Worm (Caenorhabditis elegans): Measurements from ENCODE around the gene idpp-4.
A peak's percentile ranks its signal among the peaks of the same experiment; 100 is the strongest.

Gene idpp-4

DNA sequence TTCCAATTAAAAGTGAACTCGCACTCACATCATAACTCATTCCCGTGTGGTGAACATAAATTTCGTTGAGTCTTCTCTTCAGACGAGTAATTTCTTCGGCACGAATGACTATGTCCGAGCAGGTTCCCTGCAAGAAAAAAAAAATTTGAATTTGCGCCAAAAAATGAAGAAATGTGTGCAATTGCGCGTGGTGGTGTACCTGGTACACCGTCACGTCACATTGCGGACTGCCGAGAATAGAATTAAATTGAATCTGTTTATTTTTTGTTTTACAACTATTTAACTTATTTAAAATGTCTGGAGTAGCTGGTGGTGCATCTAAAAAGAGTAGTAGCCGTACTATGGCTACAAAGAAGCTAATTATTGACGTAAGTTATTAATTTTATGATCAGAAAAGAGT lies 20.3 kb upstream of the idpp-4 start, which contains the start of gene mdt-22 (continued):
- TF ChIP-seq elt-3 (tag; optimal IDR thresholded peaks at IDR 0.05) (no peak), crh-2 (tag; optimal IDR thresholded peaks at IDR 0.05) (peak; percentile 74), ztf-4 (tag; optimal IDR thresholded peaks at IDR 0.05) (no peak), ceh-82 (tag; optimal IDR thresholded peaks at IDR 0.05) (no peak), dmd-4 (tag; optimal IDR thresholded peaks at IDR 0.05) (no peak), nhr-25 (tag; optimal IDR thresholded peaks at IDR 0.05) (peak; percentile 27), lin-13 (GFP tag; optimal IDR thresholded peaks at IDR 0.05) (peak; percentile 77), nhr-11 (tag; optimal IDR thresholded peaks at IDR 0.05) (no peak), nhr-12 (tag; optimal IDR thresholded peaks at IDR 0.05) (no peak), nhr-129 (tag; optimal IDR thresholded peaks at IDR 0.05) (peak; percentile 82), sma-3 (GFP tag; optimal IDR thresholded peaks at IDR 0.05) (peak; percentile 62)

DNA sequence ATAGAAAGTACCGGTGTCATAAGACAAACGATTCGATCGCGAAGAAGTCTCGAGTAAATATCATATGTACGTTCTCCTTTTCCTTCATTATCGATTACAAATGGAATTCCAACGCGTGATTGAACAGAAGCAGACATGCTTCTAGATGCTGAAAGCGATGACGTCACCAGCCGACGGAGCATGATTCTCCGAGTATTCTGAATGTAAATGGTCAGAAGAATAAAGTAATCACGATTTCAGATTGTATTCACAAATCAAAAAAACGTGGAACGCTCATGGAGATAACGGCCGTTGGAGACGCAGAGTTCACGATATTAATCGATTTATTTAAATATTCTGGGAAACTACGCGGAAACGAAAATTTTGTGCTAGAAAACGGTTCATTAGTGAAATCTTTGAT lies 18.6 kb upstream of the idpp-4 start, which contains the start of gene clpp-1:
clpp-1 (minus strand) TSS at position 197 of the 400 bp plus-strand sequence.
- TF ChIP-seq mab-5 (tag; optimal IDR thresholded peaks at IDR 0.05), result no peak
- no peak for TF ChIP-seq snpc-4 (tag; optimal IDR thresholded peaks at IDR 0.05)
- TF ChIP-seq gmeb-1 (tag; optimal IDR thresholded peaks at IDR 0.05), result peak; percentile 43
- no peak for TF ChIP-seq ceh-82 (tag; optimal IDR thresholded peaks at IDR 0.05)
- TF ChIP-seq ceh-16 (tag; optimal IDR thresholded peaks at IDR 0.05), result no peak
- TF ChIP-seq egl-27 (tag; optimal IDR thresholded peaks at IDR 0.05), result no peak
- TF ChIP-seq elt-3 (tag; optimal IDR thresholded peaks at IDR 0.05), result no peak
- TF ChIP-seq blmp-1 (tag; optimal IDR thresholded peaks at IDR 0.05; ENCODE audit: insufficient read depth), result no peak
- no peak for TF ChIP-seq peb-1 (tag; optimal IDR thresholded peaks at IDR 0.05)
- no peak for TF ChIP-seq nhr-12 (tag; optimal IDR thresholded peaks at IDR 0.05)
- peak; percentile 5 for TF ChIP-seq crh-2 (tag; optimal IDR thresholded peaks at IDR 0.05)
- TF ChIP-seq ZK546.5 (tag; optimal IDR thresholded peaks at IDR 0.05), result no peak
- no peak for TF ChIP-seq R02D3.7 (tag; optimal IDR thresholded peaks at IDR 0.05)
- TF ChIP-seq sem-4 (tag; optimal IDR thresholded peaks at IDR 0.05), result no peak
- TF ChIP-seq sma-9 (GFP tag; optimal IDR thresholded peaks at IDR 0.05), result peak; percentile 23
- TF ChIP-seq sma-9 (tag; optimal IDR thresholded peaks at IDR 0.05), result no peak
- no peak for TF ChIP-seq lin-39 (tag; optimal IDR thresholded peaks at IDR 0.05)
- no peak for TF ChIP-seq unc-55 (GFP tag; optimal IDR thresholded peaks at IDR 0.05)
- TF ChIP-seq nhr-6 (tag; optimal IDR thresholded peaks at IDR 0.05), result no peak
- no peak for TF ChIP-seq elt-1 (tag; optimal IDR thresholded peaks at IDR 0.05)
- TF ChIP-seq C34F6.9 (tag; optimal IDR thresholded peaks at IDR 0.05), result no peak
- TF ChIP-seq nhr-25 (tag; optimal IDR thresholded peaks at IDR 0.05), result no peak
- no peak for TF ChIP-seq nhr-10 (tag; optimal IDR thresholded peaks at IDR 0.05)
- peak in 1 of 2 experiments; percentile 29 for TF ChIP-seq lsy-2 (tag; optimal IDR thresholded peaks at IDR 0.05)
- no peak for TF ChIP-seq lin-11 (tag; optimal IDR thresholded peaks at IDR 0.05)
- no peak for TF ChIP-seq nhr-23 (tag; optimal IDR thresholded peaks at IDR 0.05)
- peak; percentile 58 for TF ChIP-seq ama-1 (optimal IDR thresholded peaks at IDR 0.05)
- no peak for TF ChIP-seq sma-3 (GFP tag; optimal IDR thresholded peaks at IDR 0.05)
- TF ChIP-seq nhr-129 (tag; optimal IDR thresholded peaks at IDR 0.05), result peak; percentile 36

DNA sequence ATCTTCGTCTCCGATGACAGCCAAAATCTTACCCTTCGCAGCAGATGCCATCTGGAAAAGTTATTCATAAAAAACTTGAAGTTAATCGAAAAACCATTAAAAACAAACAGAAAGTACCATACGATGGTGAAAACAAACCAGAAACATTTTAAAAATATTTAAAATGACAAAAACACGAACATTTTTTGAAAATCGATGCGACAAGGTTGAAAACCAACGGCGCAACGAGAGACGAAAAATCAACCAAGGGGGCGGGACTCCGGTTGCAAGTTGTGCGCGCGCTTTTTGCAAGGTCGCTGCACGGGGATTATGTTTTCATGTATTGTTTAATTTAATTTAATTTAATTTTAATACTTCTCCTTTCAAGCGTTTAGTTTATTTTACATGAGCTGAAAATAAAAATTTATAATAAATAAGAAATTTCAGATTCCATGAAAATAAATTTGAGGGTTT lies 17.6 kb upstream of the idpp-4 start, which contains the start of gene vha-9:
vha-9 (minus strand) TSS at position 51 of the 453 bp plus-strand sequence.
- TF ChIP-seq blmp-1 (tag; optimal IDR thresholded peaks at IDR 0.05; ENCODE audit: insufficient read depth), result peak; percentile 38
- no peak for TF ChIP-seq nhr-25 (tag; optimal IDR thresholded peaks at IDR 0.05)
- TF ChIP-seq unc-39 (tag; optimal IDR thresholded peaks at IDR 0.05), result no peak
- TF ChIP-seq nhr-21 (tag; optimal IDR thresholded peaks at IDR 0.05), result peak; percentile 36
- TF ChIP-seq egl-27 (tag; optimal IDR thresholded peaks at IDR 0.05), result no peak
- no peak for TF ChIP-seq nhr-23 (tag; optimal IDR thresholded peaks at IDR 0.05)
- TF ChIP-seq R02D3.7 (tag; optimal IDR thresholded peaks at IDR 0.05), result no peak
- peak; percentile 39 for TF ChIP-seq snpc-4 (tag; optimal IDR thresholded peaks at IDR 0.05)
- no peak for TF ChIP-seq elt-3 (tag; optimal IDR thresholded peaks at IDR 0.05)
- TF ChIP-seq ceh-82 (tag; optimal IDR thresholded peaks at IDR 0.05), result no peak
- no peak for TF ChIP-seq elt-1 (tag; optimal IDR thresholded peaks at IDR 0.05)
- peak; percentile 77 for TF ChIP-seq F13H6.1 (tag; optimal IDR thresholded peaks at IDR 0.05)
- no peak for TF ChIP-seq mbf-1 (tag; optimal IDR thresholded peaks at IDR 0.05)
- no peak for TF ChIP-seq zag-1 (tag; optimal IDR thresholded peaks at IDR 0.05)
- TF ChIP-seq fos-1 (tag; optimal IDR thresholded peaks at IDR 0.05), result peak; percentile 38
- TF ChIP-seq ztf-1 (GFP tag; conservative IDR thresholded peaks at IDR 0.05), result no peak
- no peak for TF ChIP-seq lin-39 (tag; optimal IDR thresholded peaks at IDR 0.05)
- TF ChIP-seq gmeb-1 (tag; optimal IDR thresholded peaks at IDR 0.05), result peak; percentile 81
- TF ChIP-seq ama-1 (optimal IDR thresholded peaks at IDR 0.05), result peak; percentile 44
- TF ChIP-seq C34F6.9 (tag; optimal IDR thresholded peaks at IDR 0.05), result peak; percentile 71
- TF ChIP-seq lin-11 (tag; optimal IDR thresholded peaks at IDR 0.05), result peak; percentile 83
- peak; percentile 13 to 76 for TF ChIP-seq lsy-2 (tag; optimal IDR thresholded peaks at IDR 0.05)
- TF ChIP-seq nhr-12 (tag; optimal IDR thresholded peaks at IDR 0.05), result no peak
- TF ChIP-seq ztf-11 (tag; optimal IDR thresholded peaks at IDR 0.05), result no peak
- no peak for TF ChIP-seq nhr-237 (tag; optimal IDR thresholded peaks at IDR 0.05)
- peak; percentile 63 for TF ChIP-seq ztf-4 (tag; optimal IDR thresholded peaks at IDR 0.05)
- no peak for TF ChIP-seq peb-1 (tag; optimal IDR thresholded peaks at IDR 0.05)
- TF ChIP-seq mdl-1 (tag; optimal IDR thresholded peaks at IDR 0.05), result no peak
- no peak for TF ChIP-seq sem-4 (tag; optimal IDR thresholded peaks at IDR 0.05)
- no peak for TF ChIP-seq Y55F3AM.14 (GFP tag; optimal IDR thresholded peaks at IDR 0.05)
- TF ChIP-seq nhr-6 (tag; optimal IDR thresholded peaks at IDR 0.05), result no peak
- no peak for TF ChIP-seq aly-2 (tag; optimal IDR thresholded peaks at IDR 0.05)
- no peak for TF ChIP-seq nhr-10 (tag; optimal IDR thresholded peaks at IDR 0.05)
- TF ChIP-seq lin-13 (GFP tag; optimal IDR thresholded peaks at IDR 0.05), result peak; percentile 79
- TF ChIP-seq ZK546.5 (tag; optimal IDR thresholded peaks at IDR 0.05), result no peak
- TF ChIP-seq crh-2 (tag; optimal IDR thresholded peaks at IDR 0.05), result peak; percentile 69
- TF ChIP-seq unc-55 (GFP tag; optimal IDR thresholded peaks at IDR 0.05), result peak; percentile 86
- TF ChIP-seq sma-3 (GFP tag; optimal IDR thresholded peaks at IDR 0.05), result peak; percentile 76
- peak; percentile 9 for TF ChIP-seq mab-5 (tag; optimal IDR thresholded peaks at IDR 0.05)
- TF ChIP-seq nhr-11 (tag; optimal IDR thresholded peaks at IDR 0.05), result no peak
